Fruit fly (Drosophila melanogaster): ENCODE results near the gene RpS4.

DNA sequence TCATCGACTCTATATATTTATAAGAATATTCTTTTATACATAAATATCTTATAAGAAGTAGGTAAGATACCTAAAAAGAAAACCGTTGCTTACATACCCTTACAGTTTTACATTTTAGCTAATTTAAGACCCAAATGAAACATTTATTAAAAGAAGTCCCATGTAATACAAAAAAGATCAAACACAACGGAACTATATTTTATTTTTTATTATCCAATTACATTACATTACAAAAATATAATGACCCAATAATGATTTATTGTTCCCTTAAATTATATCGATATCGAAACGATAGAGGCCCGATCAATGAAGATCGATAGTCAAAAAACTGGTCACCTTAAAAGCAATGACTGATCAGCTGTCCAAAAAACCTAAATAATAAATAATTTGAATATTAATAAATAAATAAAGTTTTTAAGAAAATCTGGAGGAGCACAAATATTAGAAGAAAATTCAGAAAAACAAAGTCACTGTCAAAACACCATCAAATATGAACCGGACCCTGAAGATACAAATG lies 33.6 kb upstream of the RpS4 start:
- TF ChIP-seq psq (optimal IDR thresholded peaks at IDR 0.05) (no peak), ttk (optimal IDR thresholded peaks at IDR 0.05) (no peak), h (optimal IDR thresholded peaks at IDR 0.05) (no peak), Sin3A (optimal IDR thresholded peaks at IDR 0.05) (no peak)
